Fruit fly (Drosophila melanogaster): Measurements from ENCODE around the gene CG9072.

Gene CG9072

DNA sequence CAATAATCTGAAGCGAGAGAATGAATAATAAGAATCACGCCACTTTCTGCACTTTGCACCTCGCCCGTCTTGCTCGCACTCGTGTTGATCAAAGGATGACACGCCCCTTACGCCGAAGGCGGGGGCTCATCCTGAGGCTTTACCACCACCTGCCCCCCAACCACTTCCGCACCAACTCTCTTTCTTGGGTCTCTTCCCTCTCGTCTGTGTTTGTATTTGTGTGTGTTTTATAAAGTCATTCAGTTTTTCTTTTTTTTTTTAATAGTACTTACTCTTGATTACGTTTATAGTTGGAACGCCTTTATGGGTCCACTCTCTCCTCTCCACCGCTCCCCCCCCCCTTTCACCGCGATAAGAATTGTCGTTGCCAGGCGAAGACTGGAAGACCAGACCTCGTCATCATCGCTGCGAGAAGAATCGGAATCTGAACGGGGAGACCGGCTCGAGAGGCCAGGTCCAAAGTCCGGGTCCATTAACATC is 26.4 kb downstream of the CG9072 start (continued):
- peak; percentile 86 for TF ChIP-seq CG8632 (GFP tag; optimal IDR thresholded peaks at IDR 0.05)
- TF ChIP-seq Ets21C (GFP tag; optimal IDR thresholded peaks at IDR 0.05) = no peak
- TF ChIP-seq Hr39 (GFP tag; optimal IDR thresholded peaks at IDR 0.05) = peak; percentile 34
- TF ChIP-seq Sox14 (GFP tag; optimal IDR thresholded peaks at IDR 0.05) = peak; percentile 85
- TF ChIP-seq CG15336 (GFP tag; IDR thresholded peaks at IDR 0.05) = peak; percentile 87
- TF ChIP-seq Eip93F (GFP tag; optimal IDR thresholded peaks at IDR 0.05) = peak; percentile 35
- no peak for TF ChIP-seq Hr38 (GFP tag; optimal IDR thresholded peaks at IDR 0.05)
- TF ChIP-seq svp (GFP tag) = peak; percentile 89
- peak; percentile 91 for TF ChIP-seq fd59A (GFP tag; optimal IDR thresholded peaks at IDR 0.05)
- peak; percentile 57 for TF ChIP-seq esn (GFP tag; optimal IDR thresholded peaks at IDR 0.05)
- peak; percentile 63 for TF ChIP-seq Hr4 (GFP tag; optimal IDR thresholded peaks at IDR 0.05)
- peak; percentile 36 for TF ChIP-seq Smox (GFP tag; optimal IDR thresholded peaks at IDR 0.05)
- peak; percentile 97 for TF ChIP-seq CG6854 (GFP tag; optimal IDR thresholded peaks at IDR 0.05)
- peak; percentile 62 for TF ChIP-seq CG4318 (GFP tag; optimal IDR thresholded peaks at IDR 0.05)
- peak; percentile 98 for TF ChIP-seq CG10669 (GFP tag; optimal IDR thresholded peaks at IDR 0.05)
- TF ChIP-seq CG34406 (GFP tag; optimal IDR thresholded peaks at IDR 0.05) = peak; percentile 76
- peak; percentile 91 for TF ChIP-seq CG6163 (GFP tag; IDR thresholded peaks at IDR 0.05)
- TF ChIP-seq topi (GFP tag; optimal IDR thresholded peaks at IDR 0.05) = peak; percentile 82

DNA sequence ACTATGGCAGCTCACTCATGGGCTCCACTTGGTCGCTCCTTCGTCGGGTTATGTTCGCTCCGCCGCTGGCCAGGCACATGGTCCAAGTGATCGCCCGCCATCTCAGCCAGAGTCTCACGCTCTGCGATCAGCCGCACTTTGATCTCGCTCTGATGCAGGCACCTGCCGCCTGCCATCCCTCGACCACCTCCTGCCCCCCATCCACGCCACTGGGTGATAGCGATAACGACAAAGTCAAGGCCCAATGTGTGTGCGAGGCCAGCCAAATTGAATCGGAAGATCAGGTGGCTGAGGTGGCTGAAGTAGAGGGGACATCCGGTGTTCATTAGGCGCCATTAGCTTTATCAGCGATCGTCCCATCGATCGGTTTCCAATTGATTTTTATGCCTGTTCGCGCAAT is 27.3 kb downstream of the CG9072 start:
- TF ChIP-seq Sox102F (GFP tag; optimal IDR thresholded peaks at IDR 0.05) (no peak), ss (GFP tag; optimal IDR thresholded peaks at IDR 0.05) (peak; percentile 21 to 50), CG8319 (GFP tag; optimal IDR thresholded peaks at IDR 0.05) (no peak), Ets96B (tag; optimal IDR thresholded peaks at IDR 0.05) (no peak), CG7368 (GFP tag; optimal IDR thresholded peaks at IDR 0.05) (no peak), Eip78C (GFP tag) (peak; percentile 0), spab (GFP tag; optimal IDR thresholded peaks at IDR 0.05) (no peak), svp (GFP tag) (peak; percentile 96), lz (GFP tag; optimal IDR thresholded peaks at IDR 0.05) (no peak)

DNA sequence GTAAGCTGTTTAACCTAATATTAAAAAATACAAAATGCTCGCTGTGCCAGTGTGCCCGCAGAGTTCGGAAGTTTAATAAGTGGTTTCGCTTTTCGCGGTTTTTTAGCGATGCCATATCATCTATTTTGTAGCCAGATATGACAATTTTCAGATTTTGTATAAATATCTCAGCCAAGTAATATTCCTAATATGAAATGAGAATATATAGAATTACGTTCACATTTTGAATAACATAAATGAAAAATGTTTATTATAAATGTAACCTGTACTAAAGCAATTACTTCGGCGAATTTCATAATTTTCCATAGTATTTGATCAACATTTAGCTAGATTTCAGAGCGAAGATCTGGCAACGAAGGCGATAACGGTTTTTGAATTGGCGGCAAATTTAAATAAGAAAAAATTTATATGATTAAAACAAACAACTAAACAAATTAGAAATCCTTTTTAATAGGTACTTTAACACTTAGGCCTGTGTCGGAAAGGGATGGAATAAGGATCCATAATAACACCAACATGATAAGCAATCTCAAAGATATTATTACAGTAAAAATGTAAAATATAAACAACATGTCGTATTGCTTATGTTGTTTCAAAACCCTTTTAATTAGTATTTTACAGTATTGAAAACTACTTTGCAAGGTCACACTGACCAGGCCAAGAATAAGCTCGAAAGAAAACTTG is 29.3 kb downstream of the CG9072 start, which contains the start of the genes opm and dob:
Gene opm, minus strand, starts transcription at position 59 of the 684 bp plus-strand sequence.
Gene dob, plus strand, starts transcription at position 634 of the 684 bp plus-strand sequence.
- TF ChIP-seq Eip75B (GFP tag; optimal IDR thresholded peaks at IDR 0.05) (peak; percentile 16), CG9139 (GFP tag; optimal IDR thresholded peaks at IDR 0.05) (no peak), CG6163 (GFP tag; IDR thresholded peaks at IDR 0.05) (no peak), Gug (GFP tag; IDR thresholded peaks at IDR 0.05) (no peak), Smox (GFP tag; optimal IDR thresholded peaks at IDR 0.05) (peak; percentile 16), Hr39 (GFP tag; optimal IDR thresholded peaks at IDR 0.05) (peak; percentile 14), lz (GFP tag; optimal IDR thresholded peaks at IDR 0.05) (peak; percentile 21), fkh (GFP tag; optimal IDR thresholded peaks at IDR 0.05) (no peak), Eip78C (GFP tag) (no peak), svp (GFP tag) (peak; percentile 65), CG1621 (tag; optimal IDR thresholded peaks at IDR 0.05) (no peak), CG31627 (GFP tag; optimal IDR thresholded peaks at IDR 0.05) (peak; percentile 14), CG32006 (GFP tag; optimal IDR thresholded peaks at IDR 0.05) (no peak), net (GFP tag; optimal IDR thresholded peaks at IDR 0.05) (no peak), CG6854 (GFP tag; optimal IDR thresholded peaks at IDR 0.05) (no peak), fd85E (GFP tag; optimal IDR thresholded peaks at IDR 0.05) (no peak), esn (GFP tag; optimal IDR thresholded peaks at IDR 0.05) (peak; percentile 36), fd59A (GFP tag; optimal IDR thresholded peaks at IDR 0.05) (no peak), acj6 (GFP tag; optimal IDR thresholded peaks at IDR 0.05) (no peak), ss (GFP tag; optimal IDR thresholded peaks at IDR 0.05) (no peak), vri (GFP tag; optimal IDR thresholded peaks at IDR 0.05) (no peak), CG6276 (GFP tag; optimal IDR thresholded peaks at IDR 0.05) (no peak), CG3032 (tag; optimal IDR thresholded peaks at IDR 0.05) (no peak), Sox15 (GFP tag; optimal IDR thresholded peaks at IDR 0.05) (no peak), Sox14 (GFP tag; optimal IDR thresholded peaks at IDR 0.05) (peak; percentile 46), eg (GFP tag; IDR thresholded peaks at IDR 0.05) (no peak), Ets96B (tag; optimal IDR thresholded peaks at IDR 0.05) (no peak), Hr38 (GFP tag; optimal IDR thresholded peaks at IDR 0.05) (no peak), CG8319 (GFP tag; optimal IDR thresholded peaks at IDR 0.05) (no peak), pdm3 (GFP tag; optimal IDR thresholded peaks at IDR 0.05) (no peak), CG15336 (GFP tag; IDR thresholded peaks at IDR 0.05) (no peak), CG4318 (GFP tag; optimal IDR thresholded peaks at IDR 0.05) (no peak), CG8632 (GFP tag; optimal IDR thresholded peaks at IDR 0.05) (no peak), Eip93F (GFP tag; optimal IDR thresholded peaks at IDR 0.05) (no peak), salr (GFP tag; optimal IDR thresholded peaks at IDR 0.05) (no peak), spab (GFP tag; optimal IDR thresholded peaks at IDR 0.05) (no peak), Sox102F (GFP tag; optimal IDR thresholded peaks at IDR 0.05) (no peak), Ets21C (GFP tag; optimal IDR thresholded peaks at IDR 0.05) (no peak), Met (GFP tag; optimal IDR thresholded peaks at IDR 0.05) (peak; percentile 30)
